Worm (Caenorhabditis elegans) whole organism, young adult: Measurements from ENCODE around the gene fbxb-29.

Source experiments
- Y56A3A.18 ChIP-seq: fragments of 200-800 bp; sonication (Bioruptor generic); IDR thresholded peaks from 2 replicates; pipeline ENCODE4 v1.3.6; 2022; ENCODE audit warnings: missing genetic modification reagents, missing genetic modification characterization, missing compliant biosample characterization
- ceh-79 ChIP-seq: sonication (generic microtip); optimal IDR thresholded peaks from 2 replicates; lab custom pipeline; 2017; ENCODE audit warnings: mild to moderate bottlenecking, missing genetic modification characterization, missing compliant biosample characterization
- nfyb-1 ChIP-seq: fragments of 200-800 bp; sonication (Bioruptor generic); IDR thresholded peaks from 2 replicates; pipeline ENCODE4 v1.3.6; 2022; ENCODE audit warnings: missing genetic modification reagents, missing genetic modification characterization, missing compliant biosample characterization
- unc-62 ChIP-seq: fragments of 150-350 bp; optimal IDR thresholded peaks from 2 replicates; lab custom pipeline; 2014; ENCODE audit warnings: missing biosample characterization, missing genetic modification reagents, missing genetic modification characterization

- no peak for TF ChIP-seq unc-62
- TF ChIP-seq nfyb-1 (GFP tag; lab: Robert Waterston, UW), result no peak
- TF ChIP-seq Y56A3A.18, result no peak
- no peak for TF ChIP-seq ceh-79 (tag; lab: Kevin White, UChicago)
Measured at ce11 chrII:999493-999892, at the start of gene fbxb-29.
